Worm (Caenorhabditis elegans): ENCODE measurements around the gene Y61A9LA.4.
"Not testable (repeated sequence)": the region's sequence is repeated elsewhere in the genome, so short reads cannot be mapped to it uniquely, and the experiment has no call there.

Y61A9LA.4 gene

ce11 chrV:4560441-4560840 lies at the start of gene Y61A9LA.4:
Y61A9LA.4 (plus strand) TSS chrV:4560741.
- TF ChIP-seq hlh-4 (tag; optimal IDR thresholded peaks at IDR 0.05); pqm-1 (tag; optimal IDR thresholded peaks at IDR 0.05); mab-9 (GFP tag; IDR thresholded peaks at IDR 0.05): not testable (repeated sequence)

DNA sequence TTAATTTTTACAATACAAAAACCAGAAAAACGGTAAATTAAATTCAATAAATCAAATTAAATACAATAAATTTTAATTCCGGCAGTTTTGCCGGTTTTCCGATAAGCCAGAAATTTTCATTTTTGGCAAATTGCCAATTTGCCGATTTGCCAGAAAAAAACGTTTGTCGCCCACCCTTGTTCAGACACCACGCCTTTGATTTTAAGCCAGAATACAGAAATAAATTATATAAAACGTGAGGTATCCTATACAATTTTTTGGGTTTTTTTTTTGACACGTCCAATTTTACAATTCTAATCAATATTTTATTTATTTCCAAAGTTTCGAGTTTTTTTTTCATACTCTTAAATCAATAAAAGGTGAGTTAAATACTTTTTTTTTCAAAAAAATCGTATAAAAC lies 47.8 kb upstream of the Y61A9LA.4 start, which contains the start of gene T28F12.1:
TSS of gene T28F12.1 (plus strand) at position 301 of the 400 bp plus-strand sequence.
- no peak for TF ChIP-seq lin-13 (GFP tag; optimal IDR thresholded peaks at IDR 0.05)
- no peak for TF ChIP-seq egl-27 (tag; optimal IDR thresholded peaks at IDR 0.05)
- no peak for TF ChIP-seq aha-1 (tag; optimal IDR thresholded peaks at IDR 0.05)
- TF ChIP-seq nhr-84 (tag; optimal IDR thresholded peaks at IDR 0.05): no peak
- no peak for TF ChIP-seq nhr-11 (tag; optimal IDR thresholded peaks at IDR 0.05)
- no peak for TF ChIP-seq grh-1 (GFP tag; IDR thresholded peaks at IDR 0.05)
- no peak for TF ChIP-seq lin-39 (tag; optimal IDR thresholded peaks at IDR 0.05)
- no peak for TF ChIP-seq isw-1 (GFP tag; IDR thresholded peaks at IDR 0.05)
- no peak for TF ChIP-seq zip-4 (GFP tag; optimal IDR thresholded peaks at IDR 0.05)
- no peak for TF ChIP-seq mep-1 (tag; optimal IDR thresholded peaks at IDR 0.05)
- TF ChIP-seq pag-3 (tag; optimal IDR thresholded peaks at IDR 0.05; ENCODE audit: borderline replicate concordance, insufficient read depth): no peak
- TF ChIP-seq mdl-1 (tag; optimal IDR thresholded peaks at IDR 0.05): no peak
- no peak for TF ChIP-seq vab-15 (tag; optimal IDR thresholded peaks at IDR 0.05)
- no peak for TF ChIP-seq C34B4.2 (tag; optimal IDR thresholded peaks at IDR 0.05)
- TF ChIP-seq efl-1 (optimal IDR thresholded peaks at IDR 0.05): no peak
- TF ChIP-seq efl-1 (GFP tag; optimal IDR thresholded peaks at IDR 0.05 in 1 of 2): no peak
- TF ChIP-seq fkh-8 (tag; optimal IDR thresholded peaks at IDR 0.05): no peak
- no peak for TF ChIP-seq lin-14 (GFP tag; optimal IDR thresholded peaks at IDR 0.05)
- TF ChIP-seq nhr-28 (tag; optimal IDR thresholded peaks at IDR 0.05): no peak

DNA sequence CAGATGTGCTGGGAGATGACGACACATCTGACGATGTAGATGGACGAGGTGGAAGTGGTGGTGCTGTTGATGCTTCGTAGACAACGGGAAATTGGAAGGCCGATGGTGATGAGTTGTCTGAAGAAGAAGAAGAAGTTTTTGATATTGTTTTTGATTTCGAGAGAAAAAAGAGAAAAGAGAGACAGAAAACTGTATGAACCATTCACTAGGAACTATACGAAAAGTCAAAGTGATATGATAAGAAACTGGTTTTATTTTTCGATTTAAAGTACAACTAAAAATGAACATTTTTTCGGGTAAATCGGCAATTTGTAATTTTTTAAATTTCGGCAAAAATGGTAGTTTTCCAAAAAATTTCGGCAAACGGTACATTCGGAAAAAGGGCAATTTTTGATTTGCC lies 41.9 kb upstream of the Y61A9LA.4 start:
- TF ChIP-seq swsn-7 (tag; optimal IDR thresholded peaks at IDR 0.05) (no peak), nhr-84 (tag; optimal IDR thresholded peaks at IDR 0.05) (no peak), lin-14 (GFP tag; optimal IDR thresholded peaks at IDR 0.05) (peak; percentile 11), elt-3 (tag; optimal IDR thresholded peaks at IDR 0.05) (peak in 4 of 6 experiments; percentile 13 to 53 (median 29)), blmp-1 (tag; optimal IDR thresholded peaks at IDR 0.05) (peak; percentile 75), Y116A8C.19 (tag; optimal IDR thresholded peaks at IDR 0.05; ENCODE audit: borderline replicate concordance) (no peak), snpc-4 (tag; optimal IDR thresholded peaks at IDR 0.05) (no peak), nhr-85 (tag) (peak; percentile 53), lin-39 (tag; optimal IDR thresholded peaks at IDR 0.05) (no peak)

ce11 chrV:4523312-4523711 lies 37.2 kb upstream of the Y61A9LA.4 start:
- TF ChIP-seq unc-130 (tag; optimal IDR thresholded peaks at IDR 0.05): peak; percentile 10
- no peak for TF ChIP-seq lin-14 (GFP tag; optimal IDR thresholded peaks at IDR 0.05)
- no peak for TF ChIP-seq mep-1 (tag; optimal IDR thresholded peaks at IDR 0.05)
- no peak for TF ChIP-seq unc-30 (tag; optimal IDR thresholded peaks at IDR 0.05)
- TF ChIP-seq dpl-1 (GFP tag; optimal IDR thresholded peaks at IDR 0.05): no peak
- no peak for TF ChIP-seq nhr-20 (tag; optimal IDR thresholded peaks at IDR 0.05)
- TF ChIP-seq nhr-85 (tag): no peak
- no peak for TF ChIP-seq egl-13 (tag; optimal IDR thresholded peaks at IDR 0.05)
- TF ChIP-seq blmp-1 (tag; optimal IDR thresholded peaks at IDR 0.05): peak; percentile 51
- no peak for TF ChIP-seq lir-3 (tag; optimal IDR thresholded peaks at IDR 0.05; ENCODE audit: poor library complexity)
- no peak for TF ChIP-seq egl-27 (tag; optimal IDR thresholded peaks at IDR 0.05)
- no peak for TF ChIP-seq C04F5.9 (tag; optimal IDR thresholded peaks at IDR 0.05)
- TF ChIP-seq fkh-8 (tag; optimal IDR thresholded peaks at IDR 0.05): no peak
- no peak for TF ChIP-seq rnt-1 (tag; optimal IDR thresholded peaks at IDR 0.05)
- TF ChIP-seq elt-3 (tag; optimal IDR thresholded peaks at IDR 0.05): peak in 1 of 6 experiments; percentile 56
- no peak for TF ChIP-seq fkh-4 (tag; optimal IDR thresholded peaks at IDR 0.05; ENCODE audit: borderline replicate concordance)
- TF ChIP-seq vab-15 (tag; optimal IDR thresholded peaks at IDR 0.05): no peak
- no peak for TF ChIP-seq lin-13 (GFP tag; optimal IDR thresholded peaks at IDR 0.05)
- no peak for TF ChIP-seq unc-86 (tag; optimal IDR thresholded peaks at IDR 0.05)
- TF ChIP-seq fkh-10 (GFP tag; optimal IDR thresholded peaks at IDR 0.05): no peak
- no peak for TF ChIP-seq ztf-4 (tag; optimal IDR thresholded peaks at IDR 0.05)
- no peak for TF ChIP-seq C34B4.2 (tag; optimal IDR thresholded peaks at IDR 0.05)
- TF ChIP-seq unc-62 (GFP tag; optimal IDR thresholded peaks at IDR 0.05): no peak
- no peak for TF ChIP-seq efl-3 (GFP tag; optimal IDR thresholded peaks at IDR 0.05)
- TF ChIP-seq mdl-1 (tag; optimal IDR thresholded peaks at IDR 0.05): peak in 1 of 2 experiments; percentile 9
